Worm (Caenorhabditis elegans) whole organism, mixed stage, embryonic: ENCODE results near the gene srxa-2.

Experiments
- M03D4.4 ChIP-seq: sonication (generic microtip); optimal IDR thresholded peaks from 2 replicates; lab custom pipeline; 2017; ENCODE audit warnings: mild to moderate bottlenecking, missing genetic modification characterization, missing compliant biosample characterization
- blmp-1 ChIP-seq: fragments of 150-350 bp; optimal IDR thresholded peaks from 2 replicates; lab custom pipeline; 2014; ENCODE audit warnings: missing biosample characterization, missing genetic modification characterization
- ceh-39 ChIP-seq: fragments of 150-350 bp; optimal IDR thresholded peaks from 2 replicates; lab custom pipeline; 2014; ENCODE audit warnings: missing biosample characterization, missing genetic modification characterization
- ceh-43 ChIP-seq: fragments of 200-800 bp; sonication (Bioruptor generic); optimal IDR thresholded peaks from 2 replicates; lab custom pipeline; 2018; ENCODE audit warnings: mild to moderate bottlenecking, missing genetic modification characterization, moderate library complexity, missing compliant biosample characterization
- ceh-83 ChIP-seq: fragments of 200-800 bp; sonication (Bioruptor generic); optimal IDR thresholded peaks from 2 replicates; lab custom pipeline; 2018; ENCODE audit warnings: mild to moderate bottlenecking, missing genetic modification characterization, missing compliant biosample characterization
- ces-1 ChIP-seq: fragments of 150-350 bp; optimal IDR thresholded peaks from 2 replicates; lab custom pipeline; 2014; ENCODE audit warnings: missing biosample characterization, missing genetic modification reagents, missing genetic modification characterization
- cnd-1 ChIP-seq: fragments of 200-800 bp; sonication (Bioruptor generic); optimal IDR thresholded peaks from 2 replicates; lab custom pipeline; 2018; ENCODE audit warnings: mild to moderate bottlenecking, missing genetic modification characterization, missing compliant biosample characterization
- drap-1 ChIP-seq: fragments of 200-800 bp; sonication (Bioruptor generic); optimal IDR thresholded peaks from 3 replicates; lab custom pipeline; 2018; ENCODE audit warnings: mild to moderate bottlenecking, missing genetic modification characterization, missing compliant biosample characterization
- elt-1 ChIP-seq: sonication (generic microtip); optimal IDR thresholded peaks from 2 replicates; lab custom pipeline; 2017; ENCODE audit warnings: missing genetic modification characterization, mild to moderate bottlenecking, missing compliant biosample characterization, antibody characterized with exemption, moderate library complexity, borderline replicate concordance; ENCODE audit not compliant: insufficient read depth
- elt-3 ChIP-seq: fragments of 150-350 bp; optimal IDR thresholded peaks from 2 replicates; lab custom pipeline; 2014; ENCODE audit warnings: missing biosample characterization, missing genetic modification characterization
- flh-1 ChIP-seq: fragments of 200-800 bp; sonication (Bioruptor generic); optimal IDR thresholded peaks from 2 replicates; lab custom pipeline; 2018; ENCODE audit warnings: mild to moderate bottlenecking, missing genetic modification characterization, moderate library complexity, missing compliant biosample characterization
- hlh-1 ChIP-seq: fragments of 150-350 bp; optimal IDR thresholded peaks from 2 replicates; lab custom pipeline; 2014; ENCODE audit warnings: missing biosample characterization, missing genetic modification reagents, missing genetic modification characterization
- lin-13 ChIP-seq: fragments of 150-350 bp; optimal IDR thresholded peaks from 2 replicates; lab custom pipeline; 2014; ENCODE audit warnings: missing biosample characterization, missing genetic modification characterization
- lsy-2 ChIP-seq: fragments of 150-350 bp; optimal IDR thresholded peaks from 2 replicates; lab custom pipeline; 2014; ENCODE audit warnings: missing biosample characterization, missing genetic modification characterization
- mab-5 ChIP-seq: fragments of 150-350 bp; optimal IDR thresholded peaks from 2 replicates; lab custom pipeline; 2014; ENCODE audit warnings: missing biosample characterization, missing genetic modification characterization
- mep-1 ChIP-seq: fragments of 150-350 bp; optimal IDR thresholded peaks from 2 replicates; lab custom pipeline; 2017; ENCODE audit warnings: missing biosample characterization, missing genetic modification reagents, missing genetic modification characterization, inconsistent platforms
- mls-2 ChIP-seq: sonication (generic microtip); optimal IDR thresholded peaks from 2 replicates; lab custom pipeline; 2016; ENCODE audit warnings: mild to moderate bottlenecking, missing genetic modification characterization, moderate library complexity, missing compliant biosample characterization
- nhr-2 ChIP-seq: fragments of 150-350 bp; optimal IDR thresholded peaks from 2 replicates; lab custom pipeline; 2014; ENCODE audit warnings: missing biosample characterization, missing genetic modification characterization
- nhr-237 ChIP-seq: fragments of 150-350 bp; optimal IDR thresholded peaks from 2 replicates; lab custom pipeline; 2014; ENCODE audit warnings: missing biosample characterization, missing genetic modification characterization
- nhr-28 ChIP-seq: fragments of 150-350 bp; optimal IDR thresholded peaks from 2 replicates; lab custom pipeline; 2014; ENCODE audit warnings: missing biosample characterization, missing genetic modification characterization
- nhr-76 ChIP-seq: sonication (generic microtip); optimal IDR thresholded peaks from 2 replicates; lab custom pipeline; 2017; ENCODE audit warnings: missing biosample characterization, missing genetic modification characterization
- sem-2 ChIP-seq: fragments of 200-800 bp; sonication (Bioruptor generic); optimal IDR thresholded peaks from 2 replicates; lab custom pipeline; 2018; ENCODE audit warnings: mild to moderate bottlenecking, missing genetic modification characterization, missing compliant biosample characterization
- snpc-4 ChIP-seq: fragments of 150-350 bp; optimal IDR thresholded peaks from 2 replicates; lab custom pipeline; 2014; ENCODE audit warnings: missing biosample characterization, missing genetic modification characterization
- sptf-1 ChIP-seq: sonication (generic microtip); optimal IDR thresholded peaks from 2 replicates; lab custom pipeline; 2017; ENCODE audit warnings: mild to moderate bottlenecking, missing genetic modification characterization, moderate library complexity, missing compliant biosample characterization
- tbx-8 ChIP-seq: fragments of 200-800 bp; sonication (Bioruptor generic); optimal IDR thresholded peaks from 2 replicates; lab custom pipeline; 2018; ENCODE audit warnings: mild to moderate bottlenecking, missing genetic modification characterization, moderate library complexity, missing compliant biosample characterization
- unc-120 ChIP-seq: sonication (generic microtip); optimal IDR thresholded peaks from 2 replicates; lab custom pipeline; 2017; ENCODE audit warnings: missing genetic modification characterization, missing compliant biosample characterization; ENCODE audit not compliant: poor library complexity, severe bottlenecking
- unc-39 ChIP-seq: fragments of 150-350 bp; optimal IDR thresholded peaks from 2 replicates; lab custom pipeline; 2014; ENCODE audit warnings: missing biosample characterization, missing genetic modification characterization
- unc-62 ChIP-seq: fragments of 150-350 bp; optimal IDR thresholded peaks from 2 replicates; lab custom pipeline; 2014; ENCODE audit warnings: missing biosample characterization, missing genetic modification reagents, missing genetic modification characterization
- zip-8 ChIP-seq: fragments of 150-350 bp; optimal IDR thresholded peaks from 2 replicates; lab custom pipeline; 2014; ENCODE audit warnings: missing biosample characterization, missing genetic modification characterization
- ztf-11 ChIP-seq: fragments of 150-350 bp; optimal IDR thresholded peaks from 2 replicates; lab custom pipeline; 2014; ENCODE audit warnings: missing biosample characterization, missing genetic modification characterization

srxa-2 gene

DNA sequence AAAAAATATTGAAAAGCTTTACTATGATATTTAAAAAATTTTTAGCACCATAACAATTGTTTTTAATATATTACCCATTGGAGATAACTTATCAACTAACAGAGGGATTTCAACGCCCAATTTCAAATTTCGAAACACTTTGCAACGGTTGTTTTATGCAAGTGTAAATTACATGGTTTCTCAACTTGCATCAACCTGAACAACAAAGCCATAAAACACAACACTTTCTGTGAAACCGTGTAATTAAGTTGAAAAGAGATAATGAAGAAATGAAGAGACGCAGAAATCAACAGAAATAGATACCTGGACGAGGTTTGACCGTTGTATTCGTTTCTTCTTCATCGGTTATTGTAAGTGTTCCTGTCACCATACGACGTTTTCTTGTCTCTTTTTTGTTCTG is 27.2 kb downstream of the srxa-2 start, which contains the start of gene cpin-1:
Gene cpin-1 (plus strand): TSS at position 301 of the 400 bp plus-strand sequence.
- TF ChIP-seq ces-1 (GFP tag; lab: Kevin White, UChicago) (no peak), nhr-28 (tag; lab: Kevin White, UChicago) (no peak), ceh-39 (tag; lab: Kevin White, UChicago) (no peak), mls-2 (tag; lab: Kevin White, UChicago) (no peak), sem-2 (GFP tag; lab: Kevin White, UChicago) (no peak), flh-1 (no peak), snpc-4 (tag; lab: Kevin White, UChicago) (no peak), M03D4.4 (no peak), drap-1 (GFP tag; lab: Kevin White, UChicago) (no peak), tbx-8 (GFP tag; lab: Kevin White, UChicago) (no peak), unc-62 (GFP tag; lab: Kevin White, UChicago) (no peak), hlh-1 (tag; lab: Kevin White, UChicago) (no peak)
- TF ChIP-seq, all 35 proteins: peak for 0

DNA sequence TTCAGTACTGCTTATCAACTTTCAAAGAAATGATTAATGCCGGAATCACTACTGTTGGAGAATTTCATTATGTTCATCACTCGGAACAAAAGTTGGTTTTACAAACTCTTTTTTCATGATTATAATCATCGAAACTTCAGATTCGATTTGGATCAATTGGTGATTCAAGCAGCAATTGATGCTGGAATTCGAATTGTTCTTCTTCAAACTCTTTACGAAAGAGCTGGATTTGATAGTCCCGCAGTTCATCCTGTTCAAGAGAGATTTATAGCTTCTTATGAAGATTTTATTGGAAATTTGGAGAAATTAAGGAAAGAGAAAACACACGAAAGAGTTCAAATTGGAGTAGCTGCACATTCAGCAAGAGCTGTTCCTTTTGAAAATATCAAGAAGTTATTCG is 28.6 kb downstream of the srxa-2 start:
- no peak for TF ChIP-seq lsy-2
- TF ChIP-seq tbx-8 (GFP tag; lab: Kevin White, UChicago) = no peak
- TF ChIP-seq sptf-1 (tag; lab: Kevin White, UChicago) = no peak
- TF ChIP-seq nhr-28 (tag; lab: Kevin White, UChicago) = no peak
- no peak for TF ChIP-seq blmp-1
- no peak for TF ChIP-seq flh-1
- no peak for TF ChIP-seq snpc-4 (tag; lab: Kevin White, UChicago)

DNA sequence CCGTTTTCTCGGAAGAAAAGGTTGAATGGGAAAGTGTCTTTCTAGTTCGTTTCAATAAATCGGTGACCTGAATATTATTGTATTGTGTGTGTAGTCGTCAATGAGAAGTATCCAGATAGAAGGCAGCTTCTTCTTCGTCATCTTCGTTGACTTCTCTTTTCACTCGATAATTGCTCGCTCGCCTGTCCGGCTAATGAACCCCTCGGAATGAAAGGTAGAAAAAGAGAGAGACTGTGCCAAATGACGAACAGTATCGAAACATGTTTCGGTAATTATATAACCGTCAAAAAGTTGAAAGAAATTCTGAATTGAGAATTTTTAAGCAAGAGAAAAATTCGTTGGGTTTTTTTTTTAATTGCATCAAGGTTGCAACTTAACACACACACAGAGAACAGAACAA is 34.2 kb downstream of the srxa-2 start, which contains the start of gene cutl-17:
Gene cutl-17 (minus strand): TSS at position 101 of the 400 bp plus-strand sequence.
- TF ChIP-seq elt-3 (tag; lab: Kevin White, UChicago) (no peak), nhr-28 (tag; lab: Kevin White, UChicago) (no peak), ceh-39 (tag; lab: Kevin White, UChicago) (no peak), ztf-11 (no peak), mab-5 (tag; lab: Kevin White, UChicago) (no peak), ceh-43 (GFP tag; lab: Kevin White, UChicago) (no peak), tbx-8 (GFP tag; lab: Kevin White, UChicago) (no peak), sem-2 (GFP tag; lab: Kevin White, UChicago) (no peak), hlh-1 (tag; lab: Kevin White, UChicago) (no peak), mls-2 (tag; lab: Kevin White, UChicago) (no peak), zip-8 (tag; lab: Kevin White, UChicago) (no peak), ces-1 (GFP tag; lab: Kevin White, UChicago) (no peak), blmp-1 (no peak), flh-1 (no peak), nhr-76 (tag; lab: Kevin White, UChicago) (no peak), ceh-83 (no peak)

DNA sequence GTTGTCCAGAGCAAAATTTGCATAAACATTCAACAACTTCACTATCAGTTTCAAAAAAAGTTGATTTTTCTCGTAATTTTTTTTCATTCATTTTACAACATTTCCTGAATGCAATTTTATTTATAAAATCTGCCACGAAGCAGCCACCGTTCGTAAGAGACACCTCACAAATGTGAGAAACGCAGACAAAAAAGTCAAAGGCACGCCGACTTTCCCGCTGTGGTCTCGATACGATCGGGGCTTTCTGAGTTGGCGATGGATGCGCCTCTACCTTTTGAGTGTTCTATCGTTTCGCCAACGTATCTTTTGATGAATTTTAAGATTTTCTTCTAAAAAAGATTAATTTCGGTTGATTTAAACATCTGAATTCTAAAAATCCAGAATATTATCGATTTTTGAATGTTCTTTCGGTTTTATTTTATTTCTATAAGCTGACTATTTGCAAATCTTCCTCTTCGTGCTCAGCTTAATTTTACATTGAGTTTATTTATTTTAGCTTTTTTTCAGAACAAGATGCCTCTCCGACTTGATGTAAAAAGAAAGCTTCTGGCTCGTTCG is 36.1 kb downstream of the srxa-2 start, which contains the start of gene copb-2:
Gene copb-2 (plus strand): TSS at position 508 of the 558 bp plus-strand sequence.
- TF ChIP-seq sem-2 (GFP tag; lab: Kevin White, UChicago) (no peak), tbx-8 (GFP tag; lab: Kevin White, UChicago) (no peak), hlh-1 (tag; lab: Kevin White, UChicago) (peak; percentile 27), ces-1 (GFP tag; lab: Kevin White, UChicago) (peak; percentile 49), unc-120 (tag; lab: Kevin White, UChicago) (no peak), blmp-1 (no peak), nhr-76 (tag; lab: Kevin White, UChicago) (no peak), ztf-11 (no peak), unc-39 (tag; lab: Kevin White, UChicago) (no peak), mep-1 (tag; lab: Kevin White, UChicago) (peak; percentile 40)
- TF ChIP-seq, all 35 proteins: peak for 3

DNA sequence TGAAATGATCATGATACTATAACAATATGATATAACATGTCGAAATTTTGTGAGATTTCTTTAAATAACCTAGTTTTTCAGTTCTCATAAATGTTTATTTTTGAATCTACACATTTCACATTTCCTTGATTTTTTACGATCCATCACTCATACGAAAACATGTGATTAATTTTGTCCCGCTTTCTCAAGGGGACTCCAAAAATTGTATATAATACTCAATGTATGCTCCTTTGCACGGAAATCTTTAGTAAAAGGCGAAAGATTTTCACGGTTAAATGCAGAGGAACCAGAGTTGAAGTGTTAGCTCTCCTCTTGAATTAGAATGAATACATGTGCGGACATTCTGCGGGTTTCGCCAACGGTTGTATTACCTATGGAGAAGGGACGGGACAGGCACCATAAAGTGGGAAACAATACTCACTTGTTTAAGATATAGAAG is 41.2 kb downstream of the srxa-2 start:
- TF ChIP-seq elt-3 (tag; lab: Kevin White, UChicago) (no peak), flh-1 (no peak), nhr-28 (tag; lab: Kevin White, UChicago) (no peak), snpc-4 (tag; lab: Kevin White, UChicago) (no peak), lin-13 (tag; lab: Kevin White, UChicago) (no peak), sem-2 (GFP tag; lab: Kevin White, UChicago) (no peak), cnd-1 (no peak), unc-120 (tag; lab: Kevin White, UChicago) (no peak), M03D4.4 (no peak), hlh-1 (tag; lab: Kevin White, UChicago) (no peak), unc-62 (GFP tag; lab: Kevin White, UChicago) (no peak), elt-1 (tag; lab: Kevin White, UChicago) (no peak), nhr-2 (tag; lab: Kevin White, UChicago) (no peak), mls-2 (tag; lab: Kevin White, UChicago) (no peak), mab-5 (tag; lab: Kevin White, UChicago) (no peak), zip-8 (tag; lab: Kevin White, UChicago) (no peak), nhr-237 (tag; lab: Kevin White, UChicago) (no peak)
